Fruit fly (Drosophila melanogaster) whole organism, embryonic: ENCODE measurements around the gene Nlg4.
A peak's percentile ranks its signal among the peaks of the same experiment; 100 is the strongest.

Experiments used
- Asciz ChIP-seq: fragments of 200-800 bp; sonication (Bioruptor generic); optimal IDR thresholded peaks from 2 replicates; lab custom pipeline; 2017; ENCODE audit warnings: missing biosample characterization, mild to moderate bottlenecking, missing genetic modification characterization, missing genetic modification reagents
- Atf3 ChIP-seq: fragments of 200-800 bp; sonication (Bioruptor generic); optimal IDR thresholded peaks from 3 replicates; lab custom pipeline; 2016; ENCODE audit warnings: missing biosample characterization, missing genetic modification characterization
- Bdp1 ChIP-seq: fragments of 200-800 bp; sonication (Bioruptor generic); optimal IDR thresholded peaks from 3 replicates; lab custom pipeline; 2016; ENCODE audit warnings: missing biosample characterization, missing genetic modification characterization
- CG10209 ChIP-seq: fragments of 200-800 bp; sonication (Bioruptor generic); optimal IDR thresholded peaks from 3 replicates; lab custom pipeline; 2017; ENCODE audit warnings: missing biosample characterization, mild to moderate bottlenecking, missing genetic modification characterization, missing genetic modification reagents
- CG11504 ChIP-seq: fragments of 200-800 bp; sonication (Bioruptor generic); optimal IDR thresholded peaks from 3 replicates; lab custom pipeline; 2019; ENCODE audit warnings: missing biosample characterization, mild to moderate bottlenecking, missing genetic modification characterization, moderate library complexity
- CG11723 ChIP-seq: fragments of 200-800 bp; sonication (Bioruptor generic); optimal IDR thresholded peaks from 2 replicates; lab custom pipeline; 2017; ENCODE audit warnings: missing biosample characterization, mild to moderate bottlenecking, missing genetic modification characterization
- CG13123 ChIP-seq: fragments of 200-800 bp; sonication (Bioruptor generic); optimal IDR thresholded peaks from 2 replicates; lab custom pipeline; 2016; ENCODE audit warnings: missing biosample characterization, missing genetic modification characterization
- CG15011 ChIP-seq: fragments of 200-800 bp; sonication (Bioruptor generic); optimal IDR thresholded peaks from 3 replicates; lab custom pipeline; 2018; ENCODE audit warnings: missing biosample characterization, mild to moderate bottlenecking, missing genetic modification characterization
- CG15696 ChIP-seq: fragments of 200-800 bp; sonication (Bioruptor generic); optimal IDR thresholded peaks from 2 replicates; lab custom pipeline; 2019; ENCODE audit warnings: missing biosample characterization, mild to moderate bottlenecking, missing genetic modification characterization, moderate library complexity
- CG17361 ChIP-seq: fragments of 200-800 bp; sonication (Bioruptor generic); IDR thresholded peaks from 3 replicates; pipeline ENCODE4 v1.3.6; 2022; ENCODE audit warnings: missing biosample characterization, missing genetic modification characterization
- CG18476 ChIP-seq: fragments of 200-800 bp; sonication (Bioruptor generic); optimal IDR thresholded peaks from 2 replicates; lab custom pipeline; 2016; ENCODE audit warnings: missing biosample characterization, mild to moderate bottlenecking, missing genetic modification characterization
- CG32532 ChIP-seq: fragments of 200-800 bp; sonication (Bioruptor generic); IDR thresholded peaks from 2 replicates; pipeline ENCODE4 v1.3.6; 2022; ENCODE audit warnings: missing biosample characterization, missing genetic modification characterization
- CG5245 ChIP-seq: fragments of 200-800 bp; sonication (Bioruptor generic); optimal IDR thresholded peaks from 3 replicates; lab custom pipeline; 2016; ENCODE audit warnings: missing biosample characterization, missing genetic modification characterization
- CG6254 ChIP-seq: fragments of 200-800 bp; sonication (Bioruptor generic); optimal IDR thresholded peaks from 3 replicates; lab custom pipeline; 2017; ENCODE audit warnings: mild to moderate bottlenecking, missing biosample characterization, missing genetic modification reagents, missing genetic modification characterization
- CG7987 ChIP-seq: fragments of 200-800 bp; sonication (Bioruptor generic); optimal IDR thresholded peaks from 2 replicates; lab custom pipeline; 2018; ENCODE audit warnings: missing biosample characterization, mild to moderate bottlenecking, missing genetic modification characterization, moderate library complexity
- CG8765 ChIP-seq: fragments of 200-800 bp; sonication (Bioruptor generic); IDR thresholded peaks from 2 replicates; pipeline ENCODE4 v1.3.6; 2022; ENCODE audit warnings: missing biosample characterization, missing genetic modification characterization
- CTCF ChIP-seq: fragments of 200-800 bp; sonication (Bioruptor generic); optimal IDR thresholded peaks from 2 replicates; lab custom pipeline; 2017; ENCODE audit warnings: missing biosample characterization, mild to moderate bottlenecking, missing genetic modification characterization, moderate library complexity
- CrebB ChIP-seq: fragments of 200-800 bp; sonication (Bioruptor generic); optimal IDR thresholded peaks from 3 replicates; lab custom pipeline; 2018; ENCODE audit warnings: missing biosample characterization, mild to moderate bottlenecking, missing genetic modification characterization
- Dfd ChIP-seq, 2 experiments: fragments of >200 bp; optimal IDR thresholded peaks; 2 replicates each; lab custom pipeline; 2017; ENCODE audit warnings: missing biosample characterization in 2 of 2, missing genetic modification characterization in 2 of 2
- Gsc ChIP-seq: fragments of 200-800 bp; sonication (Bioruptor generic); IDR thresholded peaks from 2 replicates; pipeline ENCODE4 v1.3.6; 2022; ENCODE audit warnings: missing biosample characterization, missing genetic modification characterization
- Hr78 ChIP-seq, 2 experiments: fragments of 200-800 bp in 1 of 2; fragments of >200 bp in 1 of 2; sonication (Bioruptor generic) in 1 of 2; optimal IDR thresholded peaks; 2 replicates each; lab custom pipeline; 2017 to 2019; ENCODE audit warnings: missing biosample characterization in 2 of 2, missing genetic modification characterization in 2 of 2, mild to moderate bottlenecking in 1 of 2, moderate library complexity in 1 of 2
- NK7.1 ChIP-seq: fragments of 200-800 bp; sonication (Bioruptor generic); optimal IDR thresholded peaks from 3 replicates; lab custom pipeline; 2016; ENCODE audit warnings: missing biosample characterization, missing genetic modification characterization
- Sry-β ChIP-seq: fragments of 200-800 bp; sonication (Bioruptor generic); optimal IDR thresholded peaks from 2 replicates; lab custom pipeline; 2018; ENCODE audit warnings: missing biosample characterization, mild to moderate bottlenecking, missing genetic modification characterization, moderate library complexity
- Trl ChIP-seq, 3 experiments: fragments of >200 bp in 2 of 3; fragments of 200-800 bp in 1 of 3; sonication (Bioruptor generic) in 1 of 3; optimal IDR thresholded peaks; 2 replicates in 1 of 3; 3 replicates in 2 of 3; lab custom pipeline; 2016 to 2017; ENCODE audit warnings: missing biosample characterization in 1 of 3, missing genetic modification characterization in 1 of 3
- ab ChIP-seq: fragments of 200-800 bp; sonication (Bioruptor generic); optimal IDR thresholded peaks from 2 replicates; lab custom pipeline; 2016; ENCODE audit warnings: missing biosample characterization, missing genetic modification characterization
- bowl ChIP-seq: fragments of 200-800 bp; sonication (Bioruptor generic); IDR thresholded peaks from 2 replicates; pipeline ENCODE4 v1.3.6; 2022; ENCODE audit warnings: missing biosample characterization, missing genetic modification characterization
- corto ChIP-seq: fragments of 200-800 bp; sonication (Bioruptor generic); optimal IDR thresholded peaks from 2 replicates; lab custom pipeline; 2016; ENCODE audit warnings: missing biosample characterization, mild to moderate bottlenecking, missing genetic modification characterization, moderate library complexity
- da ChIP-seq: fragments of 200-800 bp; sonication (Bioruptor generic); optimal IDR thresholded peaks from 2 replicates; lab custom pipeline; 2016; ENCODE audit warnings: missing biosample characterization, missing genetic modification characterization
- danr ChIP-seq: fragments of 200-800 bp; sonication (Bioruptor generic); IDR thresholded peaks from 2 replicates; pipeline ENCODE4 v1.3.6; 2022; ENCODE audit warnings: missing biosample characterization, missing genetic modification characterization
- dysf ChIP-seq: fragments of 200-800 bp; sonication (Bioruptor generic); IDR thresholded peaks from 3 replicates; pipeline ENCODE4 v1.3.6; 2022; ENCODE audit warnings: missing biosample characterization, missing genetic modification characterization
- esg ChIP-seq: fragments of 200-800 bp; sonication (Bioruptor generic); conservative IDR thresholded peaks from 2 replicates; pipeline ENCODE4 v1.3.6; 2022; ENCODE audit warnings: missing biosample characterization, missing genetic modification characterization
- eyg ChIP-seq: fragments of 200-800 bp; sonication (Bioruptor generic); optimal IDR thresholded peaks from 3 replicates; lab custom pipeline; 2016; ENCODE audit warnings: missing biosample characterization, missing genetic modification characterization
- gcm ChIP-seq: fragments of 200-800 bp; sonication (Bioruptor generic); optimal IDR thresholded peaks from 2 replicates; lab custom pipeline; 2019; ENCODE audit warnings: missing biosample characterization, mild to moderate bottlenecking, missing genetic modification characterization, moderate library complexity
- h ChIP-seq: fragments of >200 bp; optimal IDR thresholded peaks from 2 replicates; lab custom pipeline; 2017
- inv ChIP-seq: fragments of 200-800 bp; sonication (Bioruptor generic); IDR thresholded peaks from 2 replicates; pipeline ENCODE4 v1.3.6; 2022; ENCODE audit warnings: missing biosample characterization, missing genetic modification characterization; ENCODE audit not compliant: partially characterized antibody
- klu ChIP-seq: fragments of 200-800 bp; sonication (Bioruptor generic); IDR thresholded peaks from 2 replicates; pipeline ENCODE4 v1.3.6; 2022; ENCODE audit warnings: missing biosample characterization, missing genetic modification characterization
- lab ChIP-seq: fragments of 200-800 bp; sonication (Bioruptor generic); optimal IDR thresholded peaks from 3 replicates; lab custom pipeline; 2017; ENCODE audit warnings: missing biosample characterization, missing genetic modification characterization, mild to moderate bottlenecking, moderate library complexity, missing genetic modification reagents
- mirr ChIP-seq: fragments of 200-800 bp; sonication (Bioruptor generic); optimal IDR thresholded peaks from 3 replicates; lab custom pipeline; 2018; ENCODE audit warnings: missing biosample characterization, mild to moderate bottlenecking, missing genetic modification characterization
- mld ChIP-seq: fragments of 200-800 bp; sonication (Bioruptor generic); IDR thresholded peaks from 3 replicates; pipeline ENCODE4 v1.3.6; 2022; ENCODE audit warnings: missing biosample characterization, missing genetic modification characterization; ENCODE audit not compliant: partially characterized antibody
- nerfin-1 ChIP-seq: fragments of 200-800 bp; sonication (Bioruptor generic); optimal IDR thresholded peaks from 3 replicates; lab custom pipeline; 2019; ENCODE audit warnings: missing biosample characterization, mild to moderate bottlenecking, missing genetic modification characterization, moderate library complexity
- pros ChIP-seq: fragments of 200-800 bp; sonication (Bioruptor generic); optimal IDR thresholded peaks from 3 replicates; lab custom pipeline; 2019; ENCODE audit warnings: missing biosample characterization, mild to moderate bottlenecking, missing genetic modification characterization, moderate library complexity
- rib ChIP-seq: fragments of 200-800 bp; sonication (Bioruptor generic); IDR thresholded peaks from 2 replicates; pipeline ENCODE4 v1.3.6; 2022; ENCODE audit warnings: missing biosample characterization, missing genetic modification characterization
- ro ChIP-seq: fragments of 200-800 bp; sonication (Bioruptor generic); IDR thresholded peaks from 2 replicates; pipeline ENCODE4 v1.3.6; 2022; ENCODE audit warnings: missing biosample characterization, missing genetic modification characterization
- salm ChIP-seq: fragments of 200-800 bp; sonication (Bioruptor generic); optimal IDR thresholded peaks from 2 replicates; lab custom pipeline; 2018; ENCODE audit warnings: missing biosample characterization, mild to moderate bottlenecking, missing genetic modification characterization
- sens ChIP-seq: fragments of 200-800 bp; sonication (Bioruptor generic); peaks from one replicate; lab custom pipeline; 2016; ENCODE audit warnings: missing biosample characterization, missing genetic modification characterization
- seq ChIP-seq: fragments of 200-800 bp; sonication (Bioruptor generic); IDR thresholded peaks from 2 replicates; pipeline ENCODE4 v1.3.6; 2022; ENCODE audit warnings: missing biosample characterization, missing genetic modification characterization
- so ChIP-seq: fragments of 200-800 bp; sonication (Bioruptor generic); IDR thresholded peaks from 3 replicates; pipeline ENCODE4 v1.3.6; 2022; ENCODE audit warnings: missing biosample characterization, missing genetic modification characterization
- unc-4 ChIP-seq: fragments of 200-800 bp; sonication (Bioruptor generic); IDR thresholded peaks from 2 replicates; pipeline ENCODE4 v1.3.6; 2022; ENCODE audit warnings: missing biosample characterization, missing genetic modification characterization; ENCODE audit not compliant: partially characterized antibody
- unpg ChIP-seq: fragments of 200-800 bp; sonication (Bioruptor generic); optimal IDR thresholded peaks from 3 replicates; lab custom pipeline; 2018; ENCODE audit warnings: missing biosample characterization, mild to moderate bottlenecking, missing genetic modification characterization, moderate library complexity
- wor ChIP-seq: fragments of 200-800 bp; sonication (Bioruptor generic); IDR thresholded peaks from 2 replicates; pipeline ENCODE4 v1.3.6; 2022; ENCODE audit warnings: missing biosample characterization, missing genetic modification characterization

Nlg4 gene

DNA sequence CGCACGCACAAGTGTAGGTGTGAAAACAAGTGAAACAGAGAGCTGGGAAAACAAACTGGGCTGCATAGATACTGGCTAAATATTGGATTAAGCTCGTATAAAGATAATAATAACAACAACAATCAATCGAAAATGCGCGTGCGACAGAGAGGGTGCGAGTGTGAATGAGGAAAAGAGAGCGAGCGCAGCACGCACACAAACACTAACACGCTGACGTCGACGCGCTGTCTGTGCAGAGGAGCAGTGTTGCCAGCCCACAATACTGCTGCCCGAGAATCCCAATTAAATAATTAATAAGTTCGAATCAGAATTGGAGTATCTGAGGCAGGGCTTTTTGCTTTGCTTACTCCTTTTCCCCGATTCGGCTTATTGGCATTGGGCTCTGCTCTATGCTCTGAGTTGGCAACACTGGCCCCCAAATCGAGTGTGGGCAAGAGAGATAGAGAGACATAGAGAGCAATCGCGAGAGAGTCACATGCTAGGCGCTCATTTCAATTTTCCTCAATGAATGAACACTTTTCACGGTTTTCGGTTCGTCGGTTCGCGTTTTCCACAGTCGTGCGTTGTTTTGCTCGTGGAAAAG is 48.5 kb downstream of the Nlg4 start:
- TF ChIP-seq CG5245 (peak; percentile 71), CG18476 (peak; percentile 77), CG10209 (GFP tag; lab: Kevin White, UChicago) (peak; percentile 79), gcm (GFP tag; lab: Kevin White, UChicago) (peak; percentile 63), Sry-β (GFP tag; lab: Kevin White, UChicago) (no peak), h (no peak), inv (GFP tag; lab: Robert Waterston, UW) (no peak), sens (GFP tag; lab: Kevin White, UChicago) (peak; percentile 95), CrebB (peak; percentile 50), mld (no peak), rib (GFP tag; lab: Robert Waterston, UW) (peak; percentile 62; the same call in 1 of the 2 replicates), Asciz (GFP tag; lab: Kevin White, UChicago) (peak; percentile 73), danr (peak; percentile 64), Bdp1 (GFP tag; lab: Kevin White, UChicago) (peak; percentile 45), CG13123 (peak; percentile 61), CTCF (GFP tag; lab: Kevin White, UChicago) (no peak), Trl (optimal IDR thresholded peaks at IDR 0.05; lab: Kevin White, UChicago) (peak; percentile 95 to 96), Trl (GFP tag; optimal IDR thresholded peaks at IDR 0.05; lab: Kevin White, UChicago) (peak; percentile 93), NK7.1 (GFP tag; lab: Kevin White, UChicago) (peak; percentile 41), CG8765 (GFP tag; lab: Robert Waterston, UW) (peak; percentile 87), esg (GFP tag; lab: Robert Waterston, UW) (peak; percentile 80), lab (GFP tag; lab: Kevin White, UChicago) (peak; percentile 93), CG11504 (tag; lab: Kevin White, UChicago) (peak; percentile 81), seq (GFP tag; lab: Robert Waterston, UW) (peak; percentile 85), CG7987 (GFP tag; lab: Kevin White, UChicago) (peak; percentile 58), nerfin-1 (tag; lab: Kevin White, UChicago) (peak; percentile 11), CG6254 (GFP tag; lab: Kevin White, UChicago) (peak; percentile 79), CG17361 (peak; percentile 45), corto (GFP tag; lab: Kevin White, UChicago) (peak; percentile 92), CG32532 (peak; percentile 95), unpg (GFP tag; lab: Kevin White, UChicago) (peak; percentile 89), bowl (GFP tag; lab: Robert Waterston, UW) (0 out of 2 replicates have a peak, but pooled peaks have one; percentile 42), Gsc (GFP tag; lab: Robert Waterston, UW) (no peak), mirr (GFP tag; lab: Kevin White, UChicago) (peak; percentile 37), Dfd (GFP tag; optimal IDR thresholded peaks at IDR 0.05; lab: Kevin White, UChicago) (no peak), pros (no peak), ro (GFP tag; lab: Robert Waterston, UW) (peak; percentile 66), salm (tag; lab: Kevin White, UChicago) (peak; percentile 56), klu (GFP tag; lab: Robert Waterston, UW) (peak; percentile 62), CG11723 (GFP tag; lab: Kevin White, UChicago) (peak; percentile 74), ab (GFP tag; lab: Kevin White, UChicago) (peak; percentile 46), dysf (GFP tag; lab: Robert Waterston, UW) (peak; percentile 86), eyg (peak; percentile 51), CG15696 (tag; lab: Kevin White, UChicago) (peak; percentile 36), Hr78 (GFP tag; optimal IDR thresholded peaks at IDR 0.05; lab: Kevin White, UChicago) (peak in 1 of 2 experiments; percentile 24), da (GFP tag; lab: Kevin White, UChicago) (peak; percentile 35), CG15011 (GFP tag; lab: Kevin White, UChicago) (peak; percentile 39), so (GFP tag; lab: Robert Waterston, UW) (peak; percentile 60; the same call in 2 of the 3 replicates), unc-4 (GFP tag; lab: Robert Waterston, UW) (no peak), Atf3 (GFP tag; lab: Kevin White, UChicago) (peak; percentile 69), wor (GFP tag; lab: Robert Waterston, UW) (peak; percentile 67)
